Worm (Caenorhabditis elegans) whole organism, L1 larva: ENCODE results near the gene nspc-1.
"Not testable (repeated sequence)": the region's sequence is repeated elsewhere in the genome, so short reads cannot be mapped to it uniquely, and the experiment has no call there.

ENCODE experiments used
- C04F5.9 ChIP-seq: sonication (generic microtip); optimal IDR thresholded peaks from 2 replicates; lab custom pipeline; 2016; ENCODE audit warnings: missing genetic modification characterization, missing compliant biosample characterization
- C34B4.2 ChIP-seq: sonication (generic microtip); optimal IDR thresholded peaks from 2 replicates; lab custom pipeline; 2017; ENCODE audit warnings: mild to moderate bottlenecking, missing genetic modification characterization, missing compliant biosample characterization
- aha-1 ChIP-seq: fragments of 150-350 bp; optimal IDR thresholded peaks from 2 replicates; lab custom pipeline; 2014; ENCODE audit warnings: missing biosample characterization, missing genetic modification characterization
- alr-1 ChIP-seq: fragments of 200-800 bp; sonication (Bioruptor generic); optimal IDR thresholded peaks from 2 replicates; lab custom pipeline; 2018; ENCODE audit warnings: borderline replicate concordance, mild to moderate bottlenecking, missing genetic modification characterization, missing compliant biosample characterization
- blmp-1 ChIP-seq: fragments of 150-350 bp; optimal IDR thresholded peaks from 2 replicates; lab custom pipeline; 2014; ENCODE audit warnings: missing biosample characterization, missing genetic modification characterization
- ceh-63 ChIP-seq: fragments of 200-800 bp; sonication (Bioruptor generic); optimal IDR thresholded peaks from 2 replicates; lab custom pipeline; 2018; ENCODE audit warnings: mild to moderate bottlenecking, missing genetic modification characterization, missing compliant biosample characterization
- ceh-8 ChIP-seq: fragments of 200-800 bp; sonication (Bioruptor generic); optimal IDR thresholded peaks from 2 replicates; lab custom pipeline; 2018; ENCODE audit warnings: mild to moderate bottlenecking, missing genetic modification characterization, moderate library complexity, missing compliant biosample characterization
- ceh-82 ChIP-seq, 3 experiments: fragments of 150-350 bp in 1 of 3; sonication (generic microtip) in 2 of 3; optimal IDR thresholded peaks; 2 replicates each; lab custom pipeline; 2014 to 2017; ENCODE audit warnings: missing biosample characterization in 3 of 3, missing genetic modification characterization in 3 of 3
- ces-1 ChIP-seq: fragments of 150-350 bp; optimal IDR thresholded peaks from 2 replicates; lab custom pipeline; 2014; ENCODE audit warnings: missing biosample characterization, missing genetic modification reagents, missing genetic modification characterization
- dpl-1 ChIP-seq, 3 experiments: fragments of 150-350 bp in 2 of 3; sonication (generic microtip) in 1 of 3; optimal IDR thresholded peaks; 2 replicates each; lab custom pipeline; 2014 to 2017; ENCODE audit warnings: missing biosample characterization in 3 of 3, missing genetic modification characterization in 3 of 3, missing genetic modification reagents in 3 of 3
- efl-3 ChIP-seq: fragments of 200-800 bp; sonication (Bioruptor generic); optimal IDR thresholded peaks from 2 replicates; lab custom pipeline; 2018; ENCODE audit warnings: mild to moderate bottlenecking, missing genetic modification characterization, missing compliant biosample characterization
- elt-3 ChIP-seq, 6 experiments: fragments of 150-350 bp in 1 of 6; sonication (generic microtip); optimal IDR thresholded peaks; 2 replicates each; lab custom pipeline; 2017 to 2018; ENCODE audit warnings: missing biosample characterization in 6 of 6, missing genetic modification characterization in 6 of 6, inconsistent platforms in 1 of 6
- fos-1 ChIP-seq: fragments of 150-350 bp; optimal IDR thresholded peaks from 2 replicates; lab custom pipeline; 2014; ENCODE audit warnings: missing biosample characterization, missing genetic modification characterization
- hlh-4 ChIP-seq: sonication (generic microtip); optimal IDR thresholded peaks from 2 replicates; lab custom pipeline; 2016; ENCODE audit warnings: mild to moderate bottlenecking, missing genetic modification characterization, missing compliant biosample characterization
- hpl-2 ChIP-seq: fragments of 150-350 bp; optimal IDR thresholded peaks from 2 replicates; lab custom pipeline; 2014; ENCODE audit warnings: missing biosample characterization, missing genetic modification reagents, missing genetic modification characterization
- isw-1 ChIP-seq: fragments of 200-800 bp; sonication (Bioruptor generic); IDR thresholded peaks from 2 replicates; pipeline ENCODE4 v1.3.6; 2022; ENCODE audit warnings: missing genetic modification characterization, missing compliant biosample characterization
- lin-14 ChIP-seq: fragments of 200-800 bp; sonication (Bioruptor generic); optimal IDR thresholded peaks from 2 replicates; lab custom pipeline; 2018; ENCODE audit warnings: mild to moderate bottlenecking, missing genetic modification characterization, moderate library complexity, missing compliant biosample characterization
- mdl-1 ChIP-seq, 2 experiments: fragments of 150-350 bp; optimal IDR thresholded peaks; 2 replicates each; lab custom pipeline; 2014 to 2017; ENCODE audit warnings: missing biosample characterization in 2 of 2, missing genetic modification characterization in 2 of 2, inconsistent platforms in 1 of 2
- mep-1 ChIP-seq: fragments of 150-350 bp; optimal IDR thresholded peaks from 2 replicates; lab custom pipeline; 2014; ENCODE audit warnings: missing biosample characterization, missing genetic modification characterization
- nhr-11 ChIP-seq: fragments of 150-350 bp; optimal IDR thresholded peaks from 2 replicates; lab custom pipeline; 2014; ENCODE audit warnings: missing biosample characterization, missing genetic modification characterization
- nhr-12 ChIP-seq: sonication (generic microtip); optimal IDR thresholded peaks from 2 replicates; lab custom pipeline; 2017; ENCODE audit warnings: missing biosample characterization, missing genetic modification characterization
- nhr-19 ChIP-seq: fragments of 200-800 bp; sonication (Bioruptor generic); conservative IDR thresholded peaks from 2 replicates; pipeline ENCODE4 v1.3.6; 2022; ENCODE audit warnings: missing genetic modification characterization, missing compliant biosample characterization
- nhr-20 ChIP-seq: sonication (generic microtip); optimal IDR thresholded peaks from 2 replicates; lab custom pipeline; 2016; ENCODE audit warnings: mild to moderate bottlenecking, missing genetic modification characterization, missing compliant biosample characterization
- nhr-47 ChIP-seq: sonication (generic microtip); optimal IDR thresholded peaks from 2 replicates; lab custom pipeline; 2016; ENCODE audit warnings: mild to moderate bottlenecking, missing genetic modification characterization, moderate library complexity, missing compliant biosample characterization
- nhr-71 ChIP-seq: sonication (generic microtip); optimal IDR thresholded peaks from 2 replicates; lab custom pipeline; 2016; ENCODE audit warnings: mild to moderate bottlenecking, missing genetic modification characterization, moderate library complexity, missing compliant biosample characterization
- nhr-85 ChIP-seq: sonication (generic microtip); peaks from one replicate; lab custom pipeline; 2016; ENCODE audit warnings: missing genetic modification characterization, inconsistent platforms, missing compliant biosample characterization
- nhr-90 ChIP-seq: sonication (generic microtip); optimal IDR thresholded peaks from 2 replicates; lab custom pipeline; 2016; ENCODE audit warnings: mild to moderate bottlenecking, missing genetic modification characterization, missing compliant biosample characterization; ENCODE audit not compliant: poor library complexity
- pag-3 ChIP-seq: sonication (generic microtip); optimal IDR thresholded peaks from 2 replicates; lab custom pipeline; 2017; ENCODE audit warnings: missing genetic modification characterization, mild to moderate bottlenecking, missing compliant biosample characterization, antibody characterized with exemption, borderline replicate concordance; ENCODE audit not compliant: insufficient read depth
- pqm-1 ChIP-seq: sonication (generic microtip); optimal IDR thresholded peaks from 3 replicates; lab custom pipeline; 2017; ENCODE audit warnings: missing biosample characterization, missing genetic modification characterization
- snu-23 ChIP-seq: sonication (generic microtip); optimal IDR thresholded peaks from 2 replicates; lab custom pipeline; 2016; ENCODE audit warnings: missing genetic modification characterization, missing compliant biosample characterization
- sptf-1 ChIP-seq: fragments of 150-350 bp; optimal IDR thresholded peaks from 2 replicates; lab custom pipeline; 2014; ENCODE audit warnings: missing biosample characterization, missing genetic modification characterization
- tbx-2 ChIP-seq: sonication (generic microtip); optimal IDR thresholded peaks from 2 replicates; lab custom pipeline; 2016; ENCODE audit warnings: missing genetic modification characterization, missing compliant biosample characterization
- tlp-1 ChIP-seq: fragments of 150-350 bp; optimal IDR thresholded peaks from 2 replicates; lab custom pipeline; 2014; ENCODE audit warnings: missing biosample characterization, missing genetic modification characterization
- unc-86 ChIP-seq: sonication (generic microtip); optimal IDR thresholded peaks from 2 replicates; lab custom pipeline; 2016; ENCODE audit warnings: missing genetic modification characterization, missing compliant biosample characterization
- unc-98 ChIP-seq: fragments of 200-800 bp; sonication (Bioruptor generic); IDR thresholded peaks from 2 replicates; pipeline ENCODE4 v1.3.6; 2022; ENCODE audit warnings: missing genetic modification characterization, missing compliant biosample characterization
- xbp-1 ChIP-seq: sonication (generic microtip); optimal IDR thresholded peaks from 2 replicates; lab custom pipeline; 2016; ENCODE audit warnings: missing genetic modification characterization, missing compliant biosample characterization
- zag-1 ChIP-seq: fragments of 150-350 bp; optimal IDR thresholded peaks from 2 replicates; lab custom pipeline; 2014; ENCODE audit warnings: missing biosample characterization, missing genetic modification characterization
- zip-4 ChIP-seq: fragments of 200-800 bp; sonication (Bioruptor generic); optimal IDR thresholded peaks from 2 replicates; lab custom pipeline; 2018; ENCODE audit warnings: mild to moderate bottlenecking, missing genetic modification characterization, moderate library complexity, missing compliant biosample characterization

Gene nspc-1

ce11 chrX:8535006-8535405 is at the start of gene nspc-1:
TSS of gene nspc-1 (minus strand) at chrX:8535106.
- not testable (repeated sequence) for TF ChIP-seq efl-3 (GFP tag; lab: Kevin White, UChicago); hlh-4 (tag; lab: Kevin White, UChicago); alr-1 (tag; lab: Kevin White, UChicago)

- TF ChIP-seq snu-23 (GFP tag; lab: Kevin White, UChicago) (no peak), elt-3 (tag; optimal IDR thresholded peaks at IDR 0.05; lab: Kevin White, UChicago) (no peak), pqm-1 (no peak), mep-1 (tag; lab: Kevin White, UChicago) (no peak), nhr-20 (tag; lab: Kevin White, UChicago) (peak; percentile 41), nhr-47 (peak; percentile 33), blmp-1 (tag; lab: Kevin White, UChicago) (peak; percentile 90), pag-3 (tag; lab: Kevin White, UChicago) (no peak), dpl-1 (GFP tag; optimal IDR thresholded peaks at IDR 0.05; lab: Kevin White, UChicago) (no peak), zag-1 (tag; lab: Kevin White, UChicago) (no peak), nhr-71 (tag; lab: Kevin White, UChicago) (peak; percentile 43), unc-98 (no peak), nhr-11 (no peak), nhr-85 (tag; lab: Kevin White, UChicago) (peak; percentile 55), hlh-4 (tag; lab: Kevin White, UChicago) (peak; percentile 86), hpl-2 (GFP tag; lab: Kevin White, UChicago) (no peak), unc-86 (tag; lab: Kevin White, UChicago) (no peak), lin-14 (peak; percentile 36), isw-1 (GFP tag; lab: Robert Waterston, UW) (no peak), nhr-19 (GFP tag; lab: Robert Waterston, UW) (0 out of 2 replicates have a peak, but pooled peaks have one; percentile 19)
Observed at ce11 chrX:8582767-8583360, 48.0 kb upstream of the nspc-1 start.

- TF ChIP-seq nhr-90 (no peak), nhr-47 (no peak), mdl-1 (tag; optimal IDR thresholded peaks at IDR 0.05; lab: Kevin White, UChicago) (no peak), C04F5.9 (no peak), ceh-63 (GFP tag; lab: Kevin White, UChicago) (no peak), ceh-8 (GFP tag; lab: Kevin White, UChicago) (no peak), aha-1 (tag; lab: Kevin White, UChicago) (no peak), ceh-82 (tag; optimal IDR thresholded peaks at IDR 0.05; lab: Kevin White, UChicago) (no peak), C34B4.2 (no peak), sptf-1 (tag; lab: Kevin White, UChicago) (no peak), nhr-12 (tag; lab: Kevin White, UChicago) (no peak)
Observed at ce11 chrX:8581447-8581846, 46.5 kb upstream of the nspc-1 start, which contains the start of gene F18E9.8. TSS of gene F18E9.8 (minus strand) at chrX:8581547.

- TF ChIP-seq hlh-4 (tag; lab: Kevin White, UChicago) (no peak), fos-1 (tag; lab: Kevin White, UChicago) (no peak), xbp-1 (tag; lab: Kevin White, UChicago) (no peak), unc-98 (no peak), aha-1 (tag; lab: Kevin White, UChicago) (no peak), C04F5.9 (no peak), tbx-2 (no peak), nhr-71 (tag; lab: Kevin White, UChicago) (no peak), zip-4 (GFP tag; lab: Kevin White, UChicago) (no peak), ces-1 (GFP tag; lab: Kevin White, UChicago) (no peak), dpl-1 (GFP tag; optimal IDR thresholded peaks at IDR 0.05; lab: Kevin White, UChicago) (no peak), tlp-1 (tag; lab: Kevin White, UChicago) (no peak)
Observed at ce11 chrX:8580217-8580616, 45.3 kb upstream of the nspc-1 start, which contains the start of gene F18E9.4. TSS of gene F18E9.4 (plus strand) at chrX:8580517.
